Worm (Caenorhabditis elegans): ENCODE measurements around the gene tebp-2.

DNA sequence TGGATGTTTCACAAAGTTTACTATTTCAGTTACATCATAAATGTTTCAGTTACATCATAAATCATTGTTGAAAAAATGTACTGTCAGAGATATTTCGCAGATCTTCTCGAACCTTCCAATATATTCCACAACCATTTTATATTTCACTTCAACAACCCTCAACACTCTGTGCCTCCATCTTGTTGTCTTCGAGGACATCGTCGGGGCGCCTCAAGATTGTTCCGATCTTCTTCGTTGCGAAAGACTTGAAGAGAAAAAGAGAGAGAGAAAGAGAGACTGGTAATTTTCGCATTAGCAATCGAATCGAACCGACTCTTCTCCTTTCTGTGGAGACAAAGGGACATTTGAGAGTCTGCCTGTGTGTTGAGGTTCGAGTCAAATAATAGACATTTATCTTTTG, 21.9 kb downstream of the tebp-2 start:
- TF ChIP-seq nhr-237 (tag; optimal IDR thresholded peaks at IDR 0.05) (no peak), zip-8 (tag; optimal IDR thresholded peaks at IDR 0.05) (no peak), pha-4 (tag; optimal IDR thresholded peaks at IDR 0.05) (no peak), ham-2 (GFP tag; optimal IDR thresholded peaks at IDR 0.05) (no peak), ztf-11 (tag; optimal IDR thresholded peaks at IDR 0.05) (no peak), mep-1 (tag; optimal IDR thresholded peaks at IDR 0.05) (no peak), elt-3 (tag; optimal IDR thresholded peaks at IDR 0.05) (no peak), unc-62 (GFP tag; optimal IDR thresholded peaks at IDR 0.05) (no peak), lsy-2 (tag; optimal IDR thresholded peaks at IDR 0.05) (no peak)
